Worm (Caenorhabditis elegans) whole organism, L4 larva: Measurements from ENCODE around the gene F47B7.4.
A peak's percentile ranks its signal among the peaks of the same experiment; 100 is the strongest.

Experiments used
- F10B5.3 ChIP-seq: sonication (generic microtip); optimal IDR thresholded peaks from 2 replicates; lab custom pipeline; 2016; ENCODE audit warnings: mild to moderate bottlenecking, missing genetic modification characterization, missing compliant biosample characterization
- F26F4.8 ChIP-seq: fragments of 200-800 bp; sonication (Bioruptor generic); conservative IDR thresholded peaks from 2 replicates; pipeline ENCODE4 v1.3.6; 2022; ENCODE audit warnings: missing genetic modification characterization, missing compliant biosample characterization
- F37D6.2 ChIP-seq: sonication (generic microtip); optimal IDR thresholded peaks from 2 replicates; lab custom pipeline; 2016; ENCODE audit warnings: mild to moderate bottlenecking, missing genetic modification characterization, missing compliant biosample characterization
- F49E8.2 ChIP-seq: sonication (generic microtip); optimal IDR thresholded peaks from 2 replicates; lab custom pipeline; 2016; ENCODE audit warnings: missing compliant biosample characterization, mild to moderate bottlenecking, missing genetic modification characterization, borderline replicate concordance
- T20F7.1 ChIP-seq: fragments of 200-800 bp; sonication (Bioruptor generic); optimal IDR thresholded peaks from 2 replicates; lab custom pipeline; 2018; ENCODE audit warnings: mild to moderate bottlenecking, missing genetic modification characterization, missing compliant biosample characterization
- Y5F2A.4 ChIP-seq: fragments of 200-800 bp; sonication (Bioruptor generic); optimal IDR thresholded peaks from 2 replicates; lab custom pipeline; 2018; ENCODE audit warnings: mild to moderate bottlenecking, missing genetic modification characterization, missing compliant biosample characterization
- Y75B8A.6 ChIP-seq: fragments of 200-800 bp; sonication (Bioruptor generic); IDR thresholded peaks from 2 replicates; pipeline ENCODE4 v1.3.6; 2022; ENCODE audit warnings: missing genetic modification reagents, missing genetic modification characterization, missing compliant biosample characterization
- ZK337.2 ChIP-seq: fragments of 200-800 bp; sonication (Bioruptor generic); IDR thresholded peaks from 2 replicates; pipeline ENCODE4 v1.3.6; 2022; ENCODE audit warnings: missing genetic modification reagents, missing genetic modification characterization, missing compliant biosample characterization
- ZK546.5 ChIP-seq, 2 experiments: sonication (generic microtip); optimal IDR thresholded peaks; 2 replicates each; lab custom pipeline; 2017; ENCODE audit warnings: missing biosample characterization in 2 of 2, missing genetic modification characterization in 2 of 2
- aly-2 ChIP-seq: sonication (generic microtip); optimal IDR thresholded peaks from 2 replicates; lab custom pipeline; 2018; ENCODE audit warnings: missing biosample characterization, missing genetic modification characterization
- ama-1 ChIP-seq: fragments of 150-350 bp; optimal IDR thresholded peaks from 2 replicates; lab custom pipeline; 2014; ENCODE audit warnings: inconsistent platforms, mixed read lengths
- arid-1 ChIP-seq: fragments of 200-800 bp; sonication (Bioruptor generic); conservative IDR thresholded peaks from 2 replicates; pipeline ENCODE4 v1.3.6; 2022; ENCODE audit warnings: missing genetic modification reagents, missing genetic modification characterization, missing compliant biosample characterization
- attf-4 ChIP-seq: sonication (generic microtip); optimal IDR thresholded peaks from 3 replicates; lab custom pipeline; 2017; ENCODE audit warnings: missing biosample characterization, missing genetic modification characterization
- ceh-20 ChIP-seq: fragments of 200-800 bp; sonication (Bioruptor generic); IDR thresholded peaks from 2 replicates; pipeline ENCODE4 v1.3.6; 2022; ENCODE audit warnings: missing genetic modification reagents, missing genetic modification characterization, missing compliant biosample characterization
- ceh-28 ChIP-seq: fragments of 150-350 bp; optimal IDR thresholded peaks from 2 replicates; lab custom pipeline; 2014; ENCODE audit warnings: missing biosample characterization, missing genetic modification reagents, missing genetic modification characterization
- ceh-62 ChIP-seq: sonication (generic microtip); optimal IDR thresholded peaks from 2 replicates; lab custom pipeline; 2017; ENCODE audit warnings: missing biosample characterization, missing genetic modification characterization
- cey-2 ChIP-seq: sonication (generic microtip); optimal IDR thresholded peaks from 3 replicates; lab custom pipeline; 2017; ENCODE audit warnings: missing genetic modification characterization, mild to moderate bottlenecking, missing compliant biosample characterization, antibody characterized with exemption, borderline replicate concordance; ENCODE audit not compliant: insufficient read depth
- daf-8 ChIP-seq: fragments of 200-800 bp; sonication (Bioruptor generic); IDR thresholded peaks from 2 replicates; pipeline ENCODE4 v1.3.6; 2022; ENCODE audit warnings: missing genetic modification characterization, missing compliant biosample characterization
- dmd-6 ChIP-seq: fragments of 200-800 bp; sonication (Bioruptor generic); IDR thresholded peaks from 2 replicates; pipeline ENCODE4 v1.3.6; 2022; ENCODE audit warnings: missing genetic modification reagents, missing genetic modification characterization, missing compliant biosample characterization
- egl-27 ChIP-seq: sonication (generic microtip); optimal IDR thresholded peaks from 3 replicates; lab custom pipeline; 2017; ENCODE audit warnings: missing biosample characterization, missing genetic modification reagents, missing genetic modification characterization
- fkh-10 ChIP-seq: fragments of 150-350 bp; optimal IDR thresholded peaks from 2 replicates; lab custom pipeline; 2014; ENCODE audit warnings: missing biosample characterization, missing genetic modification reagents, missing genetic modification characterization
- fos-1 ChIP-seq: fragments of 150-350 bp; optimal IDR thresholded peaks from 2 replicates; lab custom pipeline; 2014; ENCODE audit warnings: missing biosample characterization, missing genetic modification characterization
- hlh-11 ChIP-seq: fragments of 200-800 bp; sonication (Bioruptor generic); optimal IDR thresholded peaks from 2 replicates; lab custom pipeline; 2018; ENCODE audit warnings: mild to moderate bottlenecking, missing genetic modification characterization, missing compliant biosample characterization
- hlh-30 ChIP-seq: sonication (generic microtip); optimal IDR thresholded peaks from 2 replicates; lab custom pipeline; 2017; ENCODE audit warnings: antibody characterized with exemption, mild to moderate bottlenecking, missing genetic modification characterization, missing compliant biosample characterization; ENCODE audit not compliant: insufficient read depth
- jun-1 ChIP-seq: fragments of 150-350 bp; optimal IDR thresholded peaks from 2 replicates; lab custom pipeline; 2014; ENCODE audit warnings: missing biosample characterization, missing genetic modification reagents, missing genetic modification characterization
- lim-7 ChIP-seq: fragments of 200-800 bp; sonication (Bioruptor generic); IDR thresholded peaks from 2 replicates; pipeline ENCODE4 v1.3.6; 2022; ENCODE audit warnings: missing genetic modification characterization, missing compliant biosample characterization
- lin-13 ChIP-seq: fragments of 150-350 bp; optimal IDR thresholded peaks from 2 replicates; lab custom pipeline; 2014; ENCODE audit warnings: missing biosample characterization, missing genetic modification reagents, missing genetic modification characterization
- lir-3 ChIP-seq: sonication (generic microtip); optimal IDR thresholded peaks from 2 replicates; lab custom pipeline; 2016; ENCODE audit warnings: mild to moderate bottlenecking, missing genetic modification characterization, missing compliant biosample characterization
- lsy-2 ChIP-seq, 2 experiments: fragments of 150-350 bp in 1 of 2; sonication (generic microtip) in 1 of 2; optimal IDR thresholded peaks; 2 replicates each; lab custom pipeline; 2014 to 2017; ENCODE audit warnings: missing biosample characterization in 2 of 2, missing genetic modification characterization in 2 of 2
- mep-1 ChIP-seq: fragments of 150-350 bp; sonication (generic microtip); optimal IDR thresholded peaks from 3 replicates; lab custom pipeline; 2014; ENCODE audit warnings: missing biosample characterization, missing genetic modification characterization
- mxl-2 ChIP-seq: fragments of 200-800 bp; sonication (Bioruptor generic); conservative IDR thresholded peaks from 2 replicates; pipeline ENCODE4 v1.3.6; 2022; ENCODE audit warnings: missing genetic modification reagents, missing genetic modification characterization, missing compliant biosample characterization
- nhr-10 ChIP-seq: fragments of 150-350 bp; optimal IDR thresholded peaks from 2 replicates; lab custom pipeline; 2014; ENCODE audit warnings: missing biosample characterization, missing genetic modification characterization
- nhr-11 ChIP-seq: fragments of 150-350 bp; optimal IDR thresholded peaks from 2 replicates; lab custom pipeline; 2014; ENCODE audit warnings: missing biosample characterization, missing genetic modification characterization
- nhr-111 ChIP-seq: fragments of 200-800 bp; sonication (Bioruptor generic); optimal IDR thresholded peaks from 2 replicates; lab custom pipeline; 2018; ENCODE audit warnings: mild to moderate bottlenecking, missing genetic modification characterization, missing compliant biosample characterization
- nhr-25 ChIP-seq: sonication (generic microtip); optimal IDR thresholded peaks from 2 replicates; lab custom pipeline; 2017; ENCODE audit warnings: missing genetic modification characterization, mild to moderate bottlenecking, missing compliant biosample characterization, antibody characterized with exemption, moderate library complexity, borderline replicate concordance; ENCODE audit not compliant: insufficient read depth
- nhr-28 ChIP-seq: fragments of 150-350 bp; optimal IDR thresholded peaks from 2 replicates; lab custom pipeline; 2014; ENCODE audit warnings: missing biosample characterization, missing genetic modification characterization
- nhr-42 ChIP-seq: fragments of 200-800 bp; sonication (Bioruptor generic); IDR thresholded peaks from 2 replicates; pipeline ENCODE4 v1.3.6; 2022; ENCODE audit warnings: missing genetic modification characterization, missing compliant biosample characterization
- nhr-76 ChIP-seq: fragments of 150-350 bp; optimal IDR thresholded peaks from 2 replicates; lab custom pipeline; 2014; ENCODE audit warnings: missing biosample characterization, missing genetic modification characterization
- nhr-77 ChIP-seq: fragments of 150-350 bp; optimal IDR thresholded peaks from 2 replicates; lab custom pipeline; 2014; ENCODE audit warnings: missing biosample characterization, missing genetic modification characterization
- pqm-1 ChIP-seq: sonication (generic microtip); optimal IDR thresholded peaks from 2 replicates; lab custom pipeline; 2017; ENCODE audit warnings: missing biosample characterization, missing genetic modification characterization
- saeg-2 ChIP-seq: fragments of 200-800 bp; sonication (Bioruptor generic); IDR thresholded peaks from 2 replicates; pipeline ENCODE4 v1.3.6; 2022; ENCODE audit warnings: missing genetic modification reagents, missing genetic modification characterization, missing compliant biosample characterization
- snpc-1.2 ChIP-seq: fragments of 200-800 bp; sonication (Bioruptor generic); IDR thresholded peaks from 2 replicates; pipeline ENCODE4 v1.3.6; 2022; ENCODE audit warnings: missing genetic modification reagents, missing genetic modification characterization, missing compliant biosample characterization
- snpc-4 ChIP-seq: fragments of 150-350 bp; optimal IDR thresholded peaks from 2 replicates; lab custom pipeline; 2014; ENCODE audit warnings: missing biosample characterization, missing genetic modification characterization
- unc-39 ChIP-seq: sonication (generic microtip); optimal IDR thresholded peaks from 2 replicates; lab custom pipeline; 2017; ENCODE audit warnings: missing biosample characterization, missing genetic modification characterization
- unc-62 ChIP-seq, 3 experiments: fragments of 150-350 bp in 1 of 3; sonication (generic microtip); optimal IDR thresholded peaks in 2 of 3; peaks in 1 of 3; 1 replicate in 1 of 3; 2 replicates in 2 of 3; lab custom pipeline; 2014 to 2017; ENCODE audit warnings: missing biosample characterization in 3 of 3, missing genetic modification characterization in 3 of 3, missing genetic modification reagents in 3 of 3, missing genotype in 1 of 3
- vab-7 ChIP-seq: fragments of 200-800 bp; sonication (Bioruptor generic); IDR thresholded peaks from 2 replicates; pipeline ENCODE4 v1.3.6; 2022; ENCODE audit warnings: missing genetic modification reagents, missing genetic modification characterization, missing compliant biosample characterization
- zfp-2 ChIP-seq: sonication (generic microtip); optimal IDR thresholded peaks from 2 replicates; lab custom pipeline; 2016; ENCODE audit warnings: mild to moderate bottlenecking, missing genetic modification characterization, missing compliant biosample characterization
- zfp-3 ChIP-seq: fragments of 200-800 bp; sonication (Bioruptor generic); conservative IDR thresholded peaks from 2 replicates; pipeline ENCODE4 v1.3.6; 2022; ENCODE audit warnings: missing genetic modification reagents, missing genetic modification characterization, missing compliant biosample characterization
- zip-11 ChIP-seq: fragments of 200-800 bp; sonication (Bioruptor generic); IDR thresholded peaks from 2 replicates; pipeline ENCODE4 v1.3.6; 2022; ENCODE audit warnings: missing genetic modification characterization, missing compliant biosample characterization
- ztf-11 ChIP-seq: fragments of 150-350 bp; optimal IDR thresholded peaks from 2 replicates; lab custom pipeline; 2014; ENCODE audit warnings: missing biosample characterization, missing genetic modification characterization

F47B7.4 gene

DNA sequence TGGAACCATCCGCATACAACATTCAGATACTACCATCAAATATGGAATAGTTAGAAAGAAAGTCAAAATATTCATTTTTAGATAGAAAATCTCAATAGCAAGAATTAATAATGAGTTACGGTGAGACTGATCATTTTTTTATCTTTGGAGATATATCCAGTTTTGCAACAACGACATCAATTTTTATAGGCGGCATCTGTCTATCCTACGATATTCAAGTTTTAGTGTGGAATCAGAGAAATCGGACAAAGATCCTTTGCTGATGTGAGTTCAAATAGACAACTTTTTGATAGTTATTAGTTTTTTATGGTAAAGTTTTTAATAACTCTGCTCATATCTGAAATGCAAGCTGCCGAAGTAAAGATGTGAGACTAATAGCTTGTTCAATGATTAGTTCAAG, at the start of gene F47B7.4:
F47B7.4 (minus strand) TSS at position 101 of the 400 bp plus-strand sequence.
- TF ChIP-seq lim-7 (GFP tag; lab: Robert Waterston, UW) = no peak
- TF ChIP-seq nhr-11 (tag; lab: Kevin White, UChicago) = no peak
- no peak for TF ChIP-seq hlh-30 (tag; lab: Kevin White, UChicago)
- TF ChIP-seq ceh-28 (tag; lab: Kevin White, UChicago) = no peak
- no peak for TF ChIP-seq unc-39 (tag; lab: Kevin White, UChicago)
- no peak for TF ChIP-seq vab-7
- no peak for TF ChIP-seq lin-13 (GFP tag; lab: Kevin White, UChicago)
- no peak for TF ChIP-seq ceh-20 (GFP tag; lab: Robert Waterston, UW)
- no peak for TF ChIP-seq F26F4.8 (GFP tag; lab: Robert Waterston, UW)
- TF ChIP-seq ama-1 (lab: Kevin White, UChicago) = no peak
- no peak for TF ChIP-seq ceh-62 (tag; lab: Kevin White, UChicago)
- no peak for TF ChIP-seq T20F7.1 (GFP tag; lab: Kevin White, UChicago)
- no peak for TF ChIP-seq mep-1
- no peak for TF ChIP-seq saeg-2 (GFP tag; lab: Robert Waterston, UW)
- TF ChIP-seq ztf-11 = no peak
- TF ChIP-seq lir-3 (tag; lab: Kevin White, UChicago) = no peak
- TF ChIP-seq daf-8 (GFP tag; lab: Robert Waterston, UW) = no peak
- no peak for TF ChIP-seq ZK337.2 (GFP tag; lab: Robert Waterston, UW)
- TF ChIP-seq mxl-2 (GFP tag; lab: Robert Waterston, UW) = no peak

ce11 chrX:3814827-3815226, 48.4 kb upstream of the F47B7.4 start:
- TF ChIP-seq nhr-10 (tag; lab: Kevin White, UChicago) (no peak), F10B5.3 (tag; lab: Kevin White, UChicago) (no peak), attf-4 (tag; lab: Kevin White, UChicago) (no peak), lsy-2 (tag; optimal IDR thresholded peaks at IDR 0.05; lab: Kevin White, UChicago) (no peak), snpc-4 (no peak), nhr-25 (no peak), unc-62 (GFP tag; optimal IDR thresholded peaks at IDR 0.05 in 1 of 2; lab: Kevin White, UChicago) (no peak), unc-62 (tag; optimal IDR thresholded peaks at IDR 0.05; lab: Kevin White, UChicago) (no peak), arid-1 (GFP tag; lab: Robert Waterston, UW) (no peak), dmd-6 (GFP tag; lab: Robert Waterston, UW) (peak; percentile 12; the same call in 1 of the 2 replicates), nhr-76 (no peak), egl-27 (tag; lab: Kevin White, UChicago) (no peak), hlh-11 (tag; lab: Kevin White, UChicago) (peak; percentile 35), ZK546.5 (tag; optimal IDR thresholded peaks at IDR 0.05; lab: Kevin White, UChicago) (no peak), lim-7 (GFP tag; lab: Robert Waterston, UW) (no peak), ceh-62 (tag; lab: Kevin White, UChicago) (no peak), T20F7.1 (GFP tag; lab: Kevin White, UChicago) (no peak), nhr-111 (GFP tag; lab: Kevin White, UChicago) (no peak), Y75B8A.6 (GFP tag; lab: Robert Waterston, UW) (no peak), zfp-3 (GFP tag; lab: Robert Waterston, UW) (no peak), jun-1 (no peak), cey-2 (no peak), fkh-10 (GFP tag; lab: Kevin White, UChicago) (no peak), ama-1 (lab: Kevin White, UChicago) (no peak), zfp-2 (tag; lab: Kevin White, UChicago) (no peak), aly-2 (tag; lab: Kevin White, UChicago) (no peak), nhr-77 (tag; lab: Kevin White, UChicago) (peak; percentile 20), F37D6.2 (tag; lab: Kevin White, UChicago) (no peak), nhr-42 (GFP tag; lab: Robert Waterston, UW) (no peak), F49E8.2 (tag; lab: Kevin White, UChicago) (no peak), nhr-28 (tag; lab: Kevin White, UChicago) (peak; percentile 30), snpc-1.2 (GFP tag; lab: Robert Waterston, UW) (no peak), zip-11 (no peak), Y5F2A.4 (no peak), unc-39 (tag; lab: Kevin White, UChicago) (no peak), fos-1 (tag; lab: Kevin White, UChicago) (no peak), pqm-1 (tag; lab: Kevin White, UChicago) (no peak), mxl-2 (GFP tag; lab: Robert Waterston, UW) (no peak), lir-3 (tag; lab: Kevin White, UChicago) (no peak)
